Worm (Caenorhabditis elegans) whole organism, L2 larva: ENCODE results near the gene tax-6.

Experiments
- C34F6.9 ChIP-seq: fragments of 150-350 bp; optimal IDR thresholded peaks from 2 replicates; lab custom pipeline; 2014; ENCODE audit warnings: missing biosample characterization, missing genetic modification characterization
- F13H6.1 ChIP-seq: sonication (generic microtip); optimal IDR thresholded peaks from 2 replicates; lab custom pipeline; 2016; ENCODE audit warnings: missing genetic modification characterization, missing compliant biosample characterization
- R02D3.7 ChIP-seq: fragments of 150-350 bp; optimal IDR thresholded peaks from 2 replicates; lab custom pipeline; 2014; ENCODE audit warnings: missing biosample characterization, missing genetic modification characterization
- Y55F3AM.14 ChIP-seq: fragments of 200-800 bp; sonication (Bioruptor generic); optimal IDR thresholded peaks from 2 replicates; lab custom pipeline; 2018; ENCODE audit warnings: mild to moderate bottlenecking, missing genetic modification characterization, missing compliant biosample characterization
- ZK546.5 ChIP-seq: sonication (generic microtip); optimal IDR thresholded peaks from 2 replicates; lab custom pipeline; 2017; ENCODE audit warnings: missing biosample characterization, missing genetic modification characterization
- alr-1 ChIP-seq: fragments of 150-350 bp; optimal IDR thresholded peaks from 2 replicates; lab custom pipeline; 2014; ENCODE audit warnings: missing biosample characterization, missing genetic modification characterization
- aly-2 ChIP-seq: fragments of 150-350 bp; optimal IDR thresholded peaks from 2 replicates; lab custom pipeline; 2014; ENCODE audit warnings: missing biosample characterization, missing genetic modification characterization
- ama-1 ChIP-seq: fragments of 150-350 bp; optimal IDR thresholded peaks from 2 replicates; lab custom pipeline; 2018; ENCODE audit warnings: inconsistent platforms
- blmp-1 ChIP-seq: sonication (generic microtip); optimal IDR thresholded peaks from 2 replicates; lab custom pipeline; 2017; ENCODE audit warnings: missing genetic modification characterization, mild to moderate bottlenecking, missing compliant biosample characterization, antibody characterized with exemption, moderate library complexity; ENCODE audit not compliant: insufficient read depth
- ceh-16 ChIP-seq: fragments of 150-350 bp; optimal IDR thresholded peaks from 2 replicates; lab custom pipeline; 2014; ENCODE audit warnings: missing biosample characterization, missing genetic modification characterization
- ceh-82 ChIP-seq: fragments of 150-350 bp; optimal IDR thresholded peaks from 2 replicates; lab custom pipeline; 2014; ENCODE audit warnings: missing biosample characterization, missing genetic modification characterization
- crh-2 ChIP-seq: sonication (generic microtip); optimal IDR thresholded peaks from 2 replicates; lab custom pipeline; 2017; ENCODE audit warnings: missing biosample characterization, missing genetic modification characterization
- dmd-4 ChIP-seq: sonication (generic microtip); optimal IDR thresholded peaks from 2 replicates; lab custom pipeline; 2017; ENCODE audit warnings: missing biosample characterization, missing genetic modification characterization
- egl-27 ChIP-seq: sonication (generic microtip); optimal IDR thresholded peaks from 3 replicates; lab custom pipeline; 2017; ENCODE audit warnings: missing biosample characterization, missing genetic modification reagents, missing genetic modification characterization
- elt-1 ChIP-seq: fragments of 150-350 bp; optimal IDR thresholded peaks from 2 replicates; lab custom pipeline; 2014; ENCODE audit warnings: missing biosample characterization, missing genetic modification characterization
- elt-3 ChIP-seq: sonication (generic microtip); optimal IDR thresholded peaks from 2 replicates; lab custom pipeline; 2017; ENCODE audit warnings: missing biosample characterization, missing genetic modification characterization
- fos-1 ChIP-seq: fragments of 150-350 bp; optimal IDR thresholded peaks from 2 replicates; lab custom pipeline; 2014; ENCODE audit warnings: missing biosample characterization, missing genetic modification characterization
- gmeb-1 ChIP-seq: fragments of 150-350 bp; optimal IDR thresholded peaks from 2 replicates; lab custom pipeline; 2014; ENCODE audit warnings: missing biosample characterization, missing genetic modification characterization
- lin-11 ChIP-seq: fragments of 150-350 bp; sonication (generic microtip); optimal IDR thresholded peaks from 2 replicates; lab custom pipeline; 2014; ENCODE audit warnings: missing biosample characterization, missing genetic modification characterization, inconsistent platforms, mixed read lengths
- lin-13 ChIP-seq: fragments of 150-350 bp; optimal IDR thresholded peaks from 2 replicates; lab custom pipeline; 2014; ENCODE audit warnings: missing biosample characterization, missing genetic modification reagents, missing genetic modification characterization
- lin-39 ChIP-seq: fragments of 150-350 bp; optimal IDR thresholded peaks from 2 replicates; lab custom pipeline; 2014; ENCODE audit warnings: missing biosample characterization, missing genetic modification reagents, missing genetic modification characterization
- lsy-2 ChIP-seq, 2 experiments: fragments of 150-350 bp in 1 of 2; sonication (generic microtip) in 1 of 2; optimal IDR thresholded peaks; 2 replicates each; lab custom pipeline; 2014 to 2017; ENCODE audit warnings: missing biosample characterization in 2 of 2, missing genetic modification characterization in 2 of 2
- mab-5 ChIP-seq: fragments of 150-350 bp; optimal IDR thresholded peaks from 2 replicates; lab custom pipeline; 2014; ENCODE audit warnings: missing biosample characterization, missing genetic modification characterization
- mbf-1 ChIP-seq: sonication (generic microtip); optimal IDR thresholded peaks from 2 replicates; lab custom pipeline; 2017; ENCODE audit warnings: missing biosample characterization, missing genetic modification characterization
- mdl-1 ChIP-seq, 2 experiments: fragments of 150-350 bp in 1 of 2; sonication (generic microtip) in 1 of 2; optimal IDR thresholded peaks; 2 replicates each; lab custom pipeline; 2017; ENCODE audit warnings: missing biosample characterization in 2 of 2, missing genetic modification characterization in 2 of 2
- nhr-10 ChIP-seq: sonication (generic microtip); optimal IDR thresholded peaks from 2 replicates; lab custom pipeline; 2017; ENCODE audit warnings: missing biosample characterization, missing genetic modification characterization
- nhr-11 ChIP-seq: fragments of 150-350 bp; optimal IDR thresholded peaks from 2 replicates; lab custom pipeline; 2014; ENCODE audit warnings: missing biosample characterization, missing genetic modification characterization
- nhr-12 ChIP-seq: fragments of 150-350 bp; optimal IDR thresholded peaks from 2 replicates; lab custom pipeline; 2014; ENCODE audit warnings: missing biosample characterization, missing genetic modification characterization
- nhr-129 ChIP-seq: fragments of 150-350 bp; optimal IDR thresholded peaks from 2 replicates; lab custom pipeline; 2014; ENCODE audit warnings: missing biosample characterization, missing genetic modification characterization
- nhr-21 ChIP-seq: fragments of 150-350 bp; optimal IDR thresholded peaks from 2 replicates; lab custom pipeline; 2014; ENCODE audit warnings: missing biosample characterization, missing genetic modification characterization
- nhr-23 ChIP-seq: fragments of 150-350 bp; optimal IDR thresholded peaks from 2 replicates; lab custom pipeline; 2014; ENCODE audit warnings: missing biosample characterization, missing genetic modification reagents, missing genetic modification characterization
- nhr-237 ChIP-seq: fragments of 150-350 bp; optimal IDR thresholded peaks from 2 replicates; lab custom pipeline; 2014; ENCODE audit warnings: missing biosample characterization, missing genetic modification characterization
- nhr-25 ChIP-seq: fragments of 150-350 bp; sonication (generic microtip); optimal IDR thresholded peaks from 3 replicates; lab custom pipeline; 2014; ENCODE audit warnings: missing biosample characterization, missing genetic modification characterization
- nhr-6 ChIP-seq: fragments of 150-350 bp; optimal IDR thresholded peaks from 2 replicates; lab custom pipeline; 2014; ENCODE audit warnings: missing biosample characterization, missing genetic modification characterization
- nhr-77 ChIP-seq: fragments of 150-350 bp; optimal IDR thresholded peaks from 2 replicates; lab custom pipeline; 2014; ENCODE audit warnings: missing biosample characterization, missing genetic modification characterization
- peb-1 ChIP-seq: fragments of 150-350 bp; optimal IDR thresholded peaks from 2 replicates; lab custom pipeline; 2014; ENCODE audit warnings: missing biosample characterization, missing genetic modification characterization
- sem-4 ChIP-seq: fragments of 150-350 bp; optimal IDR thresholded peaks from 2 replicates; lab custom pipeline; 2014; ENCODE audit warnings: missing biosample characterization, missing genetic modification reagents, missing genetic modification characterization
- skn-1 ChIP-seq: sonication (generic microtip); optimal IDR thresholded peaks from 2 replicates; lab custom pipeline; 2017; ENCODE audit warnings: missing biosample characterization, missing genetic modification characterization
- sma-3 ChIP-seq: sonication (generic microtip); optimal IDR thresholded peaks from 2 replicates; lab custom pipeline; 2016; ENCODE audit warnings: missing genetic modification reagents, missing genetic modification characterization, missing compliant biosample characterization
- sma-9 ChIP-seq, 2 experiments: fragments of 150-350 bp in 1 of 2; sonication (generic microtip) in 1 of 2; optimal IDR thresholded peaks; 2 replicates each; lab custom pipeline; 2014 to 2016; ENCODE audit warnings: missing genetic modification characterization in 2 of 2, mild to moderate bottlenecking in 1 of 2, missing biosample characterization in 1 of 2, missing compliant biosample characterization in 1 of 2, missing genetic modification reagents in 1 of 2, moderate library complexity in 1 of 2
- snpc-4 ChIP-seq: fragments of 150-350 bp; optimal IDR thresholded peaks from 2 replicates; lab custom pipeline; 2014; ENCODE audit warnings: missing biosample characterization, missing genetic modification characterization
- unc-39 ChIP-seq: fragments of 150-350 bp; optimal IDR thresholded peaks from 2 replicates; lab custom pipeline; 2014; ENCODE audit warnings: missing biosample characterization, missing genetic modification characterization
- unc-55 ChIP-seq: fragments of 150-350 bp; sonication (generic microtip); optimal IDR thresholded peaks from 3 replicates; lab custom pipeline; 2014; ENCODE audit warnings: missing biosample characterization, missing genetic modification reagents, missing genetic modification characterization
- unc-62 ChIP-seq: fragments of 150-350 bp; optimal IDR thresholded peaks from 2 replicates; lab custom pipeline; 2014; ENCODE audit warnings: missing biosample characterization, missing genetic modification reagents, missing genetic modification characterization
- zag-1 ChIP-seq: fragments of 150-350 bp; optimal IDR thresholded peaks from 2 replicates; lab custom pipeline; 2014; ENCODE audit warnings: missing biosample characterization, missing genetic modification characterization
- ztf-1 ChIP-seq: fragments of 200-800 bp; sonication (Bioruptor generic); conservative IDR thresholded peaks from 2 replicates; pipeline ENCODE4 v1.3.6; 2022; ENCODE audit warnings: missing genetic modification characterization, missing compliant biosample characterization
- ztf-11 ChIP-seq: sonication (generic microtip); optimal IDR thresholded peaks from 2 replicates; lab custom pipeline; 2017; ENCODE audit warnings: missing biosample characterization, missing genetic modification characterization
- ztf-4 ChIP-seq: fragments of 150-350 bp; optimal IDR thresholded peaks from 2 replicates; lab custom pipeline; 2014; ENCODE audit warnings: missing biosample characterization, missing genetic modification characterization

tax-6 gene

ce11 chrIV:10500481-10500880, 919 bp downstream of the tax-6 start:
- no peak for TF ChIP-seq ama-1 (lab: Kevin White, UChicago)
- no peak for TF ChIP-seq nhr-10 (tag; lab: Kevin White, UChicago)
- TF ChIP-seq unc-62 (GFP tag; lab: Kevin White, UChicago), result no peak
- TF ChIP-seq ceh-16 (tag; lab: Kevin White, UChicago), result no peak
- no peak for TF ChIP-seq nhr-237 (tag; lab: Kevin White, UChicago)
- no peak for TF ChIP-seq ztf-1 (GFP tag; lab: Robert Waterston, UW)
- no peak for TF ChIP-seq nhr-25
- no peak for TF ChIP-seq elt-1
- TF ChIP-seq fos-1 (tag; lab: Kevin White, UChicago), result no peak
- TF ChIP-seq R02D3.7, result no peak
- TF ChIP-seq nhr-6 (tag; lab: Kevin White, UChicago), result no peak
- TF ChIP-seq nhr-21 (tag; lab: Kevin White, UChicago), result no peak
- TF ChIP-seq nhr-129 (tag; lab: Kevin White, UChicago), result no peak
- no peak for TF ChIP-seq peb-1 (tag; lab: Kevin White, UChicago)
- no peak for TF ChIP-seq mbf-1 (tag; lab: Kevin White, UChicago)
- TF ChIP-seq nhr-12 (tag; lab: Kevin White, UChicago), result no peak
- TF ChIP-seq nhr-77 (tag; lab: Kevin White, UChicago), result no peak
- TF ChIP-seq nhr-11 (tag; lab: Kevin White, UChicago), result no peak
- no peak for TF ChIP-seq zag-1
- no peak for TF ChIP-seq crh-2 (tag; lab: Kevin White, UChicago)

- TF ChIP-seq fos-1 (tag; lab: Kevin White, UChicago) (peak; percentile 49), unc-62 (GFP tag; lab: Kevin White, UChicago) (no peak), R02D3.7 (no peak), dmd-4 (tag; lab: Kevin White, UChicago) (no peak), ztf-4 (tag; lab: Kevin White, UChicago) (peak; percentile 54), ceh-16 (tag; lab: Kevin White, UChicago) (no peak), nhr-6 (tag; lab: Kevin White, UChicago) (no peak), ztf-1 (GFP tag; lab: Robert Waterston, UW) (no peak), nhr-21 (tag; lab: Kevin White, UChicago) (peak; percentile 19), lsy-2 (tag; optimal IDR thresholded peaks at IDR 0.05; lab: Kevin White, UChicago) (peak in 1 of 2 experiments; percentile 64), sma-3 (GFP tag; lab: Kevin White, UChicago) (no peak), nhr-129 (tag; lab: Kevin White, UChicago) (peak; percentile 55), ceh-82 (tag; lab: Kevin White, UChicago) (no peak), gmeb-1 (no peak), unc-55 (GFP tag; lab: Kevin White, UChicago) (peak; percentile 94), lin-11 (peak; percentile 58), nhr-25 (no peak), zag-1 (peak; percentile 81), ztf-11 (tag; lab: Kevin White, UChicago) (no peak), F13H6.1 (tag; lab: Kevin White, UChicago) (peak; percentile 76), unc-39 (tag; lab: Kevin White, UChicago) (peak; percentile 48), skn-1 (tag; lab: Kevin White, UChicago) (no peak), aly-2 (tag; lab: Kevin White, UChicago) (no peak), elt-1 (no peak), peb-1 (tag; lab: Kevin White, UChicago) (no peak), ama-1 (lab: Kevin White, UChicago) (no peak), C34F6.9 (tag; lab: Kevin White, UChicago) (peak; percentile 82), ZK546.5 (no peak), mdl-1 (tag; optimal IDR thresholded peaks at IDR 0.05; lab: Kevin White, UChicago) (peak in 1 of 2 experiments; percentile 38), nhr-23 (tag; lab: Kevin White, UChicago) (no peak), lin-13 (GFP tag; lab: Kevin White, UChicago) (peak; percentile 38), nhr-11 (tag; lab: Kevin White, UChicago) (no peak), snpc-4 (tag; lab: Kevin White, UChicago) (no peak), nhr-10 (tag; lab: Kevin White, UChicago) (no peak), sma-9 (GFP tag; optimal IDR thresholded peaks at IDR 0.05; lab: Kevin White, UChicago) (peak; percentile 51), sma-9 (tag; optimal IDR thresholded peaks at IDR 0.05; lab: Kevin White, UChicago) (no peak), egl-27 (tag; lab: Kevin White, UChicago) (peak; percentile 8), nhr-237 (tag; lab: Kevin White, UChicago) (no peak), nhr-77 (tag; lab: Kevin White, UChicago) (no peak), mab-5 (tag; lab: Kevin White, UChicago) (no peak), nhr-12 (tag; lab: Kevin White, UChicago) (no peak), sem-4 (tag; lab: Kevin White, UChicago) (peak; percentile 31), mbf-1 (tag; lab: Kevin White, UChicago) (no peak), lin-39 (tag; lab: Kevin White, UChicago) (no peak), alr-1 (tag; lab: Kevin White, UChicago) (no peak), blmp-1 (tag; lab: Kevin White, UChicago) (no peak), crh-2 (tag; lab: Kevin White, UChicago) (peak; percentile 38), elt-3 (tag; lab: Kevin White, UChicago) (no peak), Y55F3AM.14 (GFP tag; lab: Kevin White, UChicago) (peak; percentile 19)
Observed at ce11 chrIV:10499948-10500356, 1.4 kb downstream of the tax-6 start.
